Worm (Caenorhabditis elegans) whole organism, L3 larva: Measurements from ENCODE around the gene srx-9.

Experiments
- R02D3.7 ChIP-seq: fragments of 150-350 bp; optimal IDR thresholded peaks from 2 replicates; lab custom pipeline; 2014; ENCODE audit warnings: missing biosample characterization, missing genetic modification characterization
- ZK546.5 ChIP-seq: sonication (generic microtip); optimal IDR thresholded peaks from 2 replicates; lab custom pipeline; 2017; ENCODE audit warnings: missing biosample characterization, missing genetic modification characterization
- aly-2 ChIP-seq: fragments of 150-350 bp; optimal IDR thresholded peaks from 2 replicates; lab custom pipeline; 2014; ENCODE audit warnings: missing biosample characterization, missing genetic modification characterization
- ama-1 ChIP-seq: fragments of 150-350 bp; optimal IDR thresholded peaks from 2 replicates; lab custom pipeline; 2018
- ceh-16 ChIP-seq: sonication (generic microtip); optimal IDR thresholded peaks from 2 replicates; lab custom pipeline; 2017; ENCODE audit warnings: missing biosample characterization, missing genetic modification characterization
- ceh-28 ChIP-seq: fragments of 150-350 bp; optimal IDR thresholded peaks from 2 replicates; lab custom pipeline; 2014; ENCODE audit warnings: missing biosample characterization, missing genetic modification reagents, missing genetic modification characterization
- ceh-82 ChIP-seq: fragments of 150-350 bp; optimal IDR thresholded peaks from 2 replicates; lab custom pipeline; 2014; ENCODE audit warnings: missing biosample characterization, missing genetic modification characterization
- ceh-9 ChIP-seq: sonication (generic microtip); optimal IDR thresholded peaks from 2 replicates; lab custom pipeline; 2018; ENCODE audit warnings: missing biosample characterization, missing genetic modification characterization
- daf-12 ChIP-seq: fragments of 150-350 bp; optimal IDR thresholded peaks from 2 replicates; lab custom pipeline; 2014; ENCODE audit warnings: missing biosample characterization, missing genetic modification reagents, missing genetic modification characterization
- egl-27 ChIP-seq: sonication (generic microtip); optimal IDR thresholded peaks from 4 replicates; lab custom pipeline; 2017; ENCODE audit warnings: missing biosample characterization, missing genetic modification reagents, missing genetic modification characterization
- elt-1 ChIP-seq: fragments of 150-350 bp; optimal IDR thresholded peaks from 2 replicates; lab custom pipeline; 2014; ENCODE audit warnings: missing biosample characterization, missing genetic modification characterization
- elt-2 ChIP-seq: sonication (generic microtip); optimal IDR thresholded peaks from 2 replicates; lab custom pipeline; 2016; ENCODE audit warnings: missing genetic modification reagents, mild to moderate bottlenecking, missing genetic modification characterization, missing compliant biosample characterization
- eor-1 ChIP-seq, 2 experiments: fragments of 150-350 bp; optimal IDR thresholded peaks; 2 replicates each; lab custom pipeline; 2014 to 2018; ENCODE audit warnings: missing biosample characterization in 2 of 2, missing genetic modification characterization in 2 of 2
- fkh-10 ChIP-seq: sonication (generic microtip); optimal IDR thresholded peaks from 2 replicates; lab custom pipeline; 2017; ENCODE audit warnings: missing biosample characterization, missing genetic modification reagents, missing genetic modification characterization
- fkh-2 ChIP-seq: fragments of 150-350 bp; optimal IDR thresholded peaks from 2 replicates; lab custom pipeline; 2014; ENCODE audit warnings: missing biosample characterization, missing genetic modification reagents, missing genetic modification characterization
- fos-1 ChIP-seq: fragments of 150-350 bp; optimal IDR thresholded peaks from 2 replicates; lab custom pipeline; 2014; ENCODE audit warnings: missing biosample characterization, missing genetic modification characterization
- jun-1 ChIP-seq: fragments of 150-350 bp; optimal IDR thresholded peaks from 2 replicates; lab custom pipeline; 2014; ENCODE audit warnings: missing biosample characterization, missing genetic modification reagents, missing genetic modification characterization
- lin-15B ChIP-seq: fragments of 150-350 bp; optimal IDR thresholded peaks from 2 replicates; lab custom pipeline; 2014; ENCODE audit warnings: missing biosample characterization, missing genetic modification characterization
- lin-39 ChIP-seq: fragments of 150-350 bp; optimal IDR thresholded peaks from 2 replicates; lab custom pipeline; 2018; ENCODE audit warnings: missing biosample characterization, missing genetic modification reagents, missing genetic modification characterization
- lsy-12 ChIP-seq: sonication (generic microtip); optimal IDR thresholded peaks from 2 replicates; lab custom pipeline; 2016; ENCODE audit warnings: mild to moderate bottlenecking, missing genetic modification characterization, missing compliant biosample characterization
- mdl-1 ChIP-seq: fragments of 150-350 bp; optimal IDR thresholded peaks from 2 replicates; lab custom pipeline; 2014; ENCODE audit warnings: missing biosample characterization, missing genetic modification characterization
- nfya-1 ChIP-seq: sonication (generic microtip); optimal IDR thresholded peaks from 2 replicates; lab custom pipeline; 2017; ENCODE audit warnings: missing genetic modification characterization, mild to moderate bottlenecking, missing compliant biosample characterization, antibody characterized with exemption, moderate library complexity; ENCODE audit not compliant: insufficient read depth
- nhr-23 ChIP-seq: fragments of 150-350 bp; optimal IDR thresholded peaks from 2 replicates; lab custom pipeline; 2014; ENCODE audit warnings: missing biosample characterization, missing genetic modification reagents, missing genetic modification characterization
- nhr-237 ChIP-seq: fragments of 150-350 bp; optimal IDR thresholded peaks from 2 replicates; lab custom pipeline; 2014; ENCODE audit warnings: missing biosample characterization, missing genetic modification characterization
- nhr-28 ChIP-seq: fragments of 150-350 bp; optimal IDR thresholded peaks from 2 replicates; lab custom pipeline; 2014; ENCODE audit warnings: missing biosample characterization, missing genetic modification characterization
- nhr-43 ChIP-seq: sonication (generic microtip); optimal IDR thresholded peaks from 2 replicates; lab custom pipeline; 2016; ENCODE audit warnings: mild to moderate bottlenecking, missing genetic modification characterization, missing compliant biosample characterization; ENCODE audit not compliant: poor library complexity, severe bottlenecking
- nhr-67 ChIP-seq: fragments of 150-350 bp; optimal IDR thresholded peaks from 2 replicates; lab custom pipeline; 2014; ENCODE audit warnings: missing biosample characterization, missing genetic modification characterization
- nhr-76 ChIP-seq: fragments of 150-350 bp; sonication (generic microtip); optimal IDR thresholded peaks from 5 replicates; lab custom pipeline; 2014; ENCODE audit warnings: missing biosample characterization, missing genetic modification characterization
- nhr-77 ChIP-seq: fragments of 150-350 bp; optimal IDR thresholded peaks from 2 replicates; lab custom pipeline; 2014; ENCODE audit warnings: missing biosample characterization, missing genetic modification characterization
- pha-4 ChIP-seq: fragments of 150-350 bp; optimal IDR thresholded peaks from 2 replicates; lab custom pipeline; 2014; ENCODE audit warnings: missing biosample characterization, missing genetic modification reagents, missing genetic modification characterization
- skn-1 ChIP-seq: fragments of 150-350 bp; optimal IDR thresholded peaks from 2 replicates; lab custom pipeline; 2014; ENCODE audit warnings: missing biosample characterization, missing genetic modification characterization
- snpc-4 ChIP-seq: fragments of 150-350 bp; optimal IDR thresholded peaks from 2 replicates; lab custom pipeline; 2014; ENCODE audit warnings: missing biosample characterization, missing genetic modification characterization
- tbx-2 ChIP-seq: sonication (generic microtip); optimal IDR thresholded peaks from 2 replicates; lab custom pipeline; 2016; ENCODE audit warnings: mild to moderate bottlenecking, missing genetic modification characterization, missing compliant biosample characterization
- unc-39 ChIP-seq: sonication (generic microtip); optimal IDR thresholded peaks from 4 replicates; lab custom pipeline; 2017; ENCODE audit warnings: missing biosample characterization, missing genetic modification characterization
- unc-62 ChIP-seq: fragments of 150-350 bp; sonication (generic microtip); optimal IDR thresholded peaks from 4 replicates; lab custom pipeline; 2014; ENCODE audit warnings: missing biosample characterization, missing genetic modification reagents, missing genetic modification characterization
- zag-1 ChIP-seq: fragments of 150-350 bp; optimal IDR thresholded peaks from 2 replicates; lab custom pipeline; 2014; ENCODE audit warnings: missing biosample characterization, missing genetic modification characterization
- ztf-11 ChIP-seq: fragments of 150-350 bp; optimal IDR thresholded peaks from 2 replicates; lab custom pipeline; 2014; ENCODE audit warnings: missing biosample characterization, missing genetic modification characterization
- ztf-4 ChIP-seq: fragments of 150-350 bp; optimal IDR thresholded peaks from 2 replicates; lab custom pipeline; 2014; ENCODE audit warnings: missing biosample characterization, missing genetic modification characterization

Gene srx-9

DNA sequence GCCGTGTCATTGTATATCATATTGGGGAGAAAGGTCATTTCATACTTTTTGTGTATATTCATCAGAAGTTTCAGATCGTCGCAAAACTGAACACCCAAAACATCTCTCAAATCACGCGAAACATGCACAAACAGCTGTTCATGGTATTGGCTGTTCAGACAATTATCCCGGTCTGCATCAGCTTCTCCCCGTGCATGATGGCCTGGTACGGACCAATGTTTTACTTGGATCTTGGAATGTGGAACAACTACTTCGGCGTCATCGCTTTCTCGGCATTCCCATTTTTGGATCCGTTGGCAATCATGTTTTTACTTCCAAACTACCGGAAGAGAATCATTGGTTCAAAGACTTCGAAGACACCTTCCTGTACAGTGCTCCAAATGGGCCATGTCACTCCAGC lies 8.2 kb upstream of the srx-9 start:
- no peak for TF ChIP-seq skn-1 (tag; lab: Kevin White, UChicago)
- no peak for TF ChIP-seq jun-1 (tag; lab: Kevin White, UChicago)
- no peak for TF ChIP-seq lsy-12 (tag; lab: Kevin White, UChicago)
- no peak for TF ChIP-seq lin-15B (tag; lab: Kevin White, UChicago)
- no peak for TF ChIP-seq fkh-2 (tag; lab: Kevin White, UChicago)

- TF ChIP-seq nfya-1 (no peak), nhr-23 (no peak), tbx-2 (tag; lab: Kevin White, UChicago) (no peak), eor-1 (tag; optimal IDR thresholded peaks at IDR 0.05; lab: Kevin White, UChicago) (no peak), mdl-1 (tag; lab: Kevin White, UChicago) (no peak), snpc-4 (no peak), daf-12 (tag; lab: Kevin White, UChicago) (no peak), unc-62 (no peak), fkh-2 (tag; lab: Kevin White, UChicago) (no peak), elt-2 (tag; lab: Kevin White, UChicago) (no peak), nhr-77 (tag; lab: Kevin White, UChicago) (no peak), aly-2 (tag; lab: Kevin White, UChicago) (no peak), ceh-16 (tag; lab: Kevin White, UChicago) (no peak)
Measured at ce11 chrV:7402355-7402754, 7.1 kb upstream of the srx-9 start, which contains the start of gene srj-13. Gene srj-13 (plus strand): TSS chrV:7402655.

- TF ChIP-seq R02D3.7 (tag; lab: Kevin White, UChicago): no peak
Measured at ce11 chrV:7400588-7400987, 5.3 kb upstream of the srx-9 start, which contains the start of gene srx-60. Gene srx-60 (plus strand): TSS chrV:7400888.

DNA sequence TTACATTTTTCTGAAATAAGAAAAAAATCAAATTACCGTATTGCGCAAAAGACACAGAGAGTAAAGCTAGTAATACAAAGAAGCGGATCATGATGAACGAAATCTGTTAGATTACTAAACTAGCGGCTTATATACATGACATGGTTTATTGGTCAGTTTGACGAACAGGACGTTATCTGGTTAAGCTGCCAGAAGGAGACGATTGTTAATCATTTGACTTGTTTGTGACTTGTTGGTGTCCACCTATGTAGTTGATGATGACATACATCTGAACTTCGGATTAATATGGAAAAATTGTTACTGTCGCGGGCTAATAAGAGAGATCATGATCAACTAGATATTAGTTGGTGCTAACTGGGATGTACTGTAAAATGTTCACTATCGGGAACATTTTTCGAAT lies 4.8 kb upstream of the srx-9 start, which contains the start of gene cnc-9:
Gene cnc-9, minus strand, starts transcription at position 101 of the 400 bp plus-strand sequence.
- TF ChIP-seq ztf-11: no peak
- no peak for TF ChIP-seq nhr-67 (tag; lab: Kevin White, UChicago)
- TF ChIP-seq ama-1: no peak
- TF ChIP-seq unc-39: no peak
- TF ChIP-seq ceh-16 (tag; lab: Kevin White, UChicago): no peak
- TF ChIP-seq ZK546.5: no peak
- TF ChIP-seq nhr-237 (tag; lab: Kevin White, UChicago): no peak
- TF ChIP-seq elt-1 (tag; lab: Kevin White, UChicago): no peak
- no peak for TF ChIP-seq ceh-82 (tag; lab: Kevin White, UChicago)
- TF ChIP-seq nhr-76: no peak
- no peak for TF ChIP-seq zag-1 (tag; lab: Kevin White, UChicago)
- TF ChIP-seq aly-2 (tag; lab: Kevin White, UChicago): no peak
- TF ChIP-seq ceh-9 (tag; lab: Kevin White, UChicago): no peak
- no peak for TF ChIP-seq fos-1 (tag; lab: Kevin White, UChicago)
- TF ChIP-seq mdl-1 (tag; lab: Kevin White, UChicago): no peak
- TF ChIP-seq R02D3.7 (tag; lab: Kevin White, UChicago): no peak
- no peak for TF ChIP-seq nhr-43 (tag; lab: Kevin White, UChicago)
- TF ChIP-seq daf-12 (tag; lab: Kevin White, UChicago): no peak
- no peak for TF ChIP-seq ceh-28 (tag; lab: Kevin White, UChicago)
- TF ChIP-seq ztf-4 (tag; lab: Kevin White, UChicago): no peak

DNA sequence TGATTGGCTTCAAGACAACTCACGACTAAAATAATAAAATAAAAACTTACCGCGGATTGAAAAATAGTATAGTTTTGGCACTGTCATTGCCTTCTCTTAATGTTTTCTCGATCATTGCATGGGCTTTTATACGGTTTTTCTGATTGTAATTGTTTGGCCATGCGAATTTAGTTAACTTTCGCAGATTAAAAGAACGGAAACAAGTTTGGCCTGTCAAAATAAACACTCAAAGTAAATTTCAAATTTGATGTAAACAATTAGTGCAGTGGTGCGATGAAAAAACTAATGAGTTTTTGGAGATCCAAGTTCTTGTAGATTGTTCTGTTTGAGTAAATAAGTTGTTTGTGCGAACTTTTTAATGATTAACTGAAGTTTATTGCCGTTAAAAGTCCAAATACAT lies 3.9 kb upstream of the srx-9 start, which contains the start of gene gst-41:
Gene gst-41, minus strand, starts transcription at position 101 of the 400 bp plus-strand sequence.
- TF ChIP-seq nhr-28 (tag; lab: Kevin White, UChicago): no peak
- no peak for TF ChIP-seq ama-1
- no peak for TF ChIP-seq pha-4 (tag; lab: Kevin White, UChicago)
- TF ChIP-seq zag-1 (tag; lab: Kevin White, UChicago): no peak
- TF ChIP-seq fkh-10 (GFP tag; lab: Kevin White, UChicago): no peak
- no peak for TF ChIP-seq ztf-4 (tag; lab: Kevin White, UChicago)
- TF ChIP-seq daf-12 (tag; lab: Kevin White, UChicago): no peak
- TF ChIP-seq tbx-2 (tag; lab: Kevin White, UChicago): no peak
- TF ChIP-seq elt-1 (tag; lab: Kevin White, UChicago): no peak
- TF ChIP-seq lin-39 (tag; lab: Kevin White, UChicago): no peak
- no peak for TF ChIP-seq ZK546.5
- TF ChIP-seq nhr-237 (tag; lab: Kevin White, UChicago): no peak
- TF ChIP-seq aly-2 (tag; lab: Kevin White, UChicago): no peak
- no peak for TF ChIP-seq nhr-43 (tag; lab: Kevin White, UChicago)
- no peak for TF ChIP-seq nhr-77 (tag; lab: Kevin White, UChicago)
- TF ChIP-seq unc-39: no peak
- TF ChIP-seq egl-27 (tag; lab: Kevin White, UChicago): no peak
